Fruit fly (Drosophila melanogaster) whole organism, embryonic: ENCODE results near the gene wapl.

ENCODE experiments used
- Adf1 ChIP-seq: fragments of 200-800 bp; sonication (Bioruptor generic); IDR thresholded peaks from 2 replicates; pipeline ENCODE4 v1.3.6; 2022; ENCODE audit warnings: missing biosample characterization, missing genetic modification characterization
- B-H1 ChIP-seq: fragments of 200-800 bp; sonication (Bioruptor generic); IDR thresholded peaks from 3 replicates; pipeline ENCODE4 v1.3.6; 2022; ENCODE audit warnings: missing biosample characterization, missing genetic modification characterization
- BEAF-32 ChIP-seq: fragments of 200-800 bp; sonication (Bioruptor generic); optimal IDR thresholded peaks from 3 replicates; lab custom pipeline; 2017; ENCODE audit warnings: missing biosample characterization, missing genetic modification characterization, mild to moderate bottlenecking, moderate library complexity, missing genetic modification reagents
- CG10431 ChIP-seq: fragments of 200-800 bp; sonication (Bioruptor generic); optimal IDR thresholded peaks from 3 replicates; lab custom pipeline; 2018; ENCODE audit warnings: missing biosample characterization, mild to moderate bottlenecking, missing genetic modification characterization
- CG12299 ChIP-seq: fragments of 200-800 bp; sonication (Bioruptor generic); optimal IDR thresholded peaks from 2 replicates; lab custom pipeline; 2018; ENCODE audit warnings: missing biosample characterization, mild to moderate bottlenecking, missing genetic modification characterization
- CG12391 ChIP-seq: fragments of 200-800 bp; sonication (Bioruptor generic); optimal IDR thresholded peaks from 3 replicates; lab custom pipeline; 2018; ENCODE audit warnings: missing biosample characterization, mild to moderate bottlenecking, missing genetic modification characterization, moderate library complexity
- CG15269 ChIP-seq: fragments of 200-800 bp; sonication (Bioruptor generic); optimal IDR thresholded peaks from 2 replicates; lab custom pipeline; 2018; ENCODE audit warnings: missing biosample characterization, mild to moderate bottlenecking, missing genetic modification characterization, moderate library complexity
- CG15696 ChIP-seq: fragments of 200-800 bp; sonication (Bioruptor generic); optimal IDR thresholded peaks from 2 replicates; lab custom pipeline; 2019; ENCODE audit warnings: missing biosample characterization, mild to moderate bottlenecking, missing genetic modification characterization, moderate library complexity
- CG1602 ChIP-seq: fragments of 200-800 bp; sonication (Bioruptor generic); optimal IDR thresholded peaks from 3 replicates; lab custom pipeline; 2016; ENCODE audit warnings: missing biosample characterization, missing genetic modification characterization
- CG16813 ChIP-seq: fragments of 200-800 bp; sonication (Bioruptor generic); IDR thresholded peaks from 3 replicates; pipeline ENCODE4 v1.3.6; 2022; ENCODE audit warnings: missing biosample characterization, missing genetic modification characterization; ENCODE audit not compliant: partially characterized antibody
- CG2116 ChIP-seq: fragments of 200-800 bp; sonication (Bioruptor generic); optimal IDR thresholded peaks from 3 replicates; lab custom pipeline; 2018; ENCODE audit warnings: missing biosample characterization, mild to moderate bottlenecking, missing genetic modification characterization
- CG30431 ChIP-seq: fragments of 200-800 bp; sonication (Bioruptor generic); optimal IDR thresholded peaks from 2 replicates; lab custom pipeline; 2017; ENCODE audit warnings: missing biosample characterization, missing genetic modification characterization
- CG31224 ChIP-seq: fragments of 200-800 bp; sonication (Bioruptor generic); IDR thresholded peaks from 2 replicates; pipeline ENCODE4 v1.3.6; 2022; ENCODE audit warnings: missing biosample characterization, missing genetic modification characterization
- CG32767 ChIP-seq: fragments of 200-800 bp; sonication (Bioruptor generic); IDR thresholded peaks from 2 replicates; pipeline ENCODE4 v1.3.6; 2022; ENCODE audit warnings: missing biosample characterization, missing genetic modification characterization
- CG4328 ChIP-seq: fragments of 200-800 bp; sonication (Bioruptor generic); optimal IDR thresholded peaks from 3 replicates; lab custom pipeline; 2017; ENCODE audit warnings: missing biosample characterization, missing genetic modification reagents, missing genetic modification characterization
- CG6765 ChIP-seq: fragments of 200-800 bp; sonication (Bioruptor generic); optimal IDR thresholded peaks from 3 replicates; lab custom pipeline; 2017; ENCODE audit warnings: missing biosample characterization, mild to moderate bottlenecking, missing genetic modification characterization
- CG7745 ChIP-seq: fragments of 200-800 bp; sonication (Bioruptor generic); optimal IDR thresholded peaks from 2 replicates; lab custom pipeline; 2018; ENCODE audit warnings: missing biosample characterization, mild to moderate bottlenecking, missing genetic modification characterization, moderate library complexity
- CG7786 ChIP-seq: fragments of 200-800 bp; sonication (Bioruptor generic); optimal IDR thresholded peaks from 2 replicates; lab custom pipeline; 2016; ENCODE audit warnings: missing biosample characterization, missing genetic modification characterization
- CoRest ChIP-seq: fragments of 200-800 bp; sonication (Bioruptor generic); optimal IDR thresholded peaks from 3 replicates; lab custom pipeline; 2018; ENCODE audit warnings: missing biosample characterization, mild to moderate bottlenecking, missing genetic modification characterization, moderate library complexity
- Dbx ChIP-seq: fragments of 200-800 bp; sonication (Bioruptor generic); IDR thresholded peaks from 3 replicates; pipeline ENCODE4 v1.3.6; 2022; ENCODE audit warnings: missing biosample characterization, missing genetic modification characterization
- Dfd ChIP-seq, 2 experiments: fragments of >200 bp; optimal IDR thresholded peaks; 2 replicates each; lab custom pipeline; 2017; ENCODE audit warnings: missing biosample characterization in 2 of 2, missing genetic modification characterization in 2 of 2
- Doc3 ChIP-seq: fragments of 200-800 bp; sonication (Bioruptor generic); IDR thresholded peaks from 3 replicates; pipeline ENCODE4 v1.3.6; 2022; ENCODE audit warnings: missing biosample characterization, missing genetic modification characterization; ENCODE audit not compliant: partially characterized antibody
- Ets97D ChIP-seq: fragments of 200-800 bp; sonication (Bioruptor generic); optimal IDR thresholded peaks from 3 replicates; lab custom pipeline; 2016; ENCODE audit warnings: missing biosample characterization, missing genetic modification characterization
- Fer1 ChIP-seq: fragments of 200-800 bp; sonication (Bioruptor generic); optimal IDR thresholded peaks from 2 replicates; lab custom pipeline; 2017; ENCODE audit warnings: missing biosample characterization, mild to moderate bottlenecking, missing genetic modification characterization
- Gug ChIP-seq: fragments of 200-800 bp; sonication (Bioruptor generic); IDR thresholded peaks from 4 replicates; pipeline ENCODE4 v1.3.6; 2022; ENCODE audit warnings: missing biosample characterization, missing genetic modification characterization
- Hmx ChIP-seq: fragments of 200-800 bp; sonication (Bioruptor generic); optimal IDR thresholded peaks from 2 replicates; lab custom pipeline; 2016; ENCODE audit warnings: missing biosample characterization, missing genetic modification characterization
- Hr39 ChIP-seq: fragments of >200 bp; optimal IDR thresholded peaks from 2 replicates; lab custom pipeline; 2017
- NC2β ChIP-seq: fragments of 200-800 bp; sonication (Bioruptor generic); optimal IDR thresholded peaks from 2 replicates; lab custom pipeline; 2016; ENCODE audit warnings: missing biosample characterization, missing genetic modification characterization
- Oli ChIP-seq: fragments of 200-800 bp; sonication (Bioruptor generic); optimal IDR thresholded peaks from 2 replicates; lab custom pipeline; 2018; ENCODE audit warnings: missing biosample characterization, mild to moderate bottlenecking, missing genetic modification characterization, moderate library complexity
- Poxn ChIP-seq: fragments of 200-800 bp; sonication (Bioruptor generic); IDR thresholded peaks from 2 replicates; pipeline ENCODE4 v1.3.6; 2022; ENCODE audit warnings: missing biosample characterization, missing genetic modification characterization
- Sry-β ChIP-seq: fragments of 200-800 bp; sonication (Bioruptor generic); optimal IDR thresholded peaks from 2 replicates; lab custom pipeline; 2018; ENCODE audit warnings: missing biosample characterization, mild to moderate bottlenecking, missing genetic modification characterization, moderate library complexity
- Usf ChIP-seq: fragments of 200-800 bp; sonication (Bioruptor generic); optimal IDR thresholded peaks from 2 replicates; lab custom pipeline; 2017; ENCODE audit warnings: missing genotype, missing biosample characterization, missing genetic modification characterization
- cas ChIP-seq: fragments of 200-800 bp; sonication (Bioruptor generic); IDR thresholded peaks from 2 replicates; pipeline ENCODE4 v1.3.6; 2022; ENCODE audit warnings: missing biosample characterization, missing genetic modification characterization
- caup ChIP-seq: fragments of 200-800 bp; sonication (Bioruptor generic); optimal IDR thresholded peaks from 3 replicates; lab custom pipeline; 2017; ENCODE audit warnings: missing biosample characterization, mild to moderate bottlenecking, missing genetic modification characterization, moderate library complexity; ENCODE audit not compliant: severe bottlenecking
- chinmo ChIP-seq: fragments of 200-800 bp; sonication (Bioruptor generic); IDR thresholded peaks from 4 replicates; pipeline ENCODE4 v1.3.6; 2022; ENCODE audit warnings: missing biosample characterization, missing genetic modification characterization; ENCODE audit not compliant: partially characterized antibody
- gfzf ChIP-seq: fragments of 200-800 bp; sonication (Bioruptor generic); optimal IDR thresholded peaks from 2 replicates; lab custom pipeline; 2016; ENCODE audit warnings: missing biosample characterization, mild to moderate bottlenecking, missing genetic modification characterization, moderate library complexity
- h ChIP-seq: fragments of >200 bp; optimal IDR thresholded peaks from 2 replicates; lab custom pipeline; 2017
- hbn ChIP-seq: fragments of 200-800 bp; sonication (Bioruptor generic); IDR thresholded peaks from 2 replicates; pipeline ENCODE4 v1.3.6; 2022; ENCODE audit warnings: missing biosample characterization, missing genetic modification characterization; ENCODE audit not compliant: partially characterized antibody
- insv ChIP-seq, 2 experiments: fragments of 200-800 bp; sonication (Bioruptor generic); optimal IDR thresholded peaks; 3 replicates each; lab custom pipeline; 2016 to 2018; ENCODE audit warnings: missing biosample characterization in 2 of 2, missing genetic modification characterization in 2 of 2
- lbe ChIP-seq: fragments of 200-800 bp; sonication (Bioruptor generic); optimal IDR thresholded peaks from 2 replicates; lab custom pipeline; 2016; ENCODE audit warnings: missing biosample characterization, mild to moderate bottlenecking, missing genetic modification characterization
- lmd ChIP-seq: fragments of 200-800 bp; sonication (Bioruptor generic); IDR thresholded peaks from 2 replicates; pipeline ENCODE4 v1.3.6; 2022; ENCODE audit warnings: missing biosample characterization, missing genetic modification characterization
- p53 ChIP-seq: fragments of 200-800 bp; sonication (Bioruptor generic); optimal IDR thresholded peaks from 2 replicates; lab custom pipeline; 2016; ENCODE audit warnings: missing biosample characterization, missing genetic modification characterization
- pb ChIP-seq: fragments of 200-800 bp; sonication (Bioruptor generic); optimal IDR thresholded peaks from 3 replicates; lab custom pipeline; 2016; ENCODE audit warnings: missing biosample characterization, missing genetic modification characterization
- prd ChIP-seq, 3 experiments: fragments of >200 bp in 2 of 3; fragments of 200-800 bp in 1 of 3; sonication (Bioruptor generic) in 1 of 3; optimal IDR thresholded peaks in 2 of 3; IDR thresholded peaks in 1 of 3; 2 replicates in 2 of 3; 3 replicates in 1 of 3; pipeline versions ENCODE4 v1.3.6 to Lab custom; 2017 to 2022; ENCODE audit warnings: missing biosample characterization in 1 of 3, missing genetic modification characterization in 1 of 3
- pzg ChIP-seq: fragments of 200-800 bp; sonication (Bioruptor generic); optimal IDR thresholded peaks from 3 replicates; lab custom pipeline; 2018; ENCODE audit warnings: missing biosample characterization, mild to moderate bottlenecking, missing genetic modification characterization, moderate library complexity
- ranshi ChIP-seq: fragments of 200-800 bp; sonication (Bioruptor generic); IDR thresholded peaks from 2 replicates; pipeline ENCODE4 v1.3.6; 2022; ENCODE audit warnings: missing biosample characterization, missing genetic modification characterization
- tap ChIP-seq: fragments of 200-800 bp; optimal IDR thresholded peaks from 3 replicates; lab custom pipeline; 2019; ENCODE audit warnings: missing biosample characterization, mild to moderate bottlenecking, missing genetic modification characterization, moderate library complexity
- tgo ChIP-seq: fragments of 200-800 bp; sonication (Bioruptor generic); IDR thresholded peaks from 3 replicates; pipeline ENCODE4 v1.3.6; 2022; ENCODE audit warnings: missing biosample characterization, missing genetic modification characterization
- unpg ChIP-seq: fragments of 200-800 bp; sonication (Bioruptor generic); optimal IDR thresholded peaks from 3 replicates; lab custom pipeline; 2018; ENCODE audit warnings: missing biosample characterization, mild to moderate bottlenecking, missing genetic modification characterization, moderate library complexity

Gene wapl

dm6 chrX:2155868-2156267 is 2.9 kb downstream of the wapl start (continued):
- no peak for TF ChIP-seq insv (GFP tag; optimal IDR thresholded peaks at IDR 0.05; lab: Kevin White, UChicago)
- no peak for TF ChIP-seq Hr39
- TF ChIP-seq cas (GFP tag; lab: Robert Waterston, UW), result no peak
- TF ChIP-seq Adf1 (GFP tag; lab: Robert Waterston, UW), result peak; percentile 60; the same call in 1 of the 2 replicates
- TF ChIP-seq Hmx (GFP tag; lab: Kevin White, UChicago), result no peak
- TF ChIP-seq CG31224, result no peak
- peak; percentile 18 for TF ChIP-seq Fer1 (GFP tag; lab: Kevin White, UChicago)
- TF ChIP-seq CG12299 (tag; lab: Kevin White, UChicago), result no peak
- TF ChIP-seq Ets97D (GFP tag; lab: Kevin White, UChicago), result no peak
- TF ChIP-seq CG7786 (GFP tag; lab: Kevin White, UChicago), result no peak
- TF ChIP-seq NC2β (GFP tag; lab: Kevin White, UChicago), result no peak
- no peak for TF ChIP-seq gfzf
- no peak for TF ChIP-seq unpg (GFP tag; lab: Kevin White, UChicago)
- no peak for TF ChIP-seq Oli (tag; lab: Kevin White, UChicago)
- TF ChIP-seq CG10431 (GFP tag; lab: Kevin White, UChicago), result peak; percentile 99
- no peak for TF ChIP-seq CG16813
- TF ChIP-seq h (lab: Kevin White, UChicago), result no peak
- no peak for TF ChIP-seq Usf (GFP tag; lab: Kevin White, UChicago)
- TF ChIP-seq Doc3 (GFP tag; lab: Robert Waterston, UW), result no peak
- no peak for TF ChIP-seq Poxn (GFP tag; lab: Robert Waterston, UW)
- TF ChIP-seq lbe, result no peak
- peak; percentile 21 for TF ChIP-seq pzg (GFP tag; lab: Kevin White, UChicago)
- TF ChIP-seq hbn (GFP tag; lab: Robert Waterston, UW), result no peak
- TF ChIP-seq ranshi (GFP tag; lab: Robert Waterston, UW), result no peak; the same call in 1 of the 2 replicates
- TF ChIP-seq Dfd (GFP tag; optimal IDR thresholded peaks at IDR 0.05; lab: Kevin White, UChicago), result no peak
- TF ChIP-seq CG15696, result no peak
- TF ChIP-seq CG32767 (GFP tag; lab: Robert Waterston, UW), result no peak
- TF ChIP-seq CG2116 (GFP tag; lab: Kevin White, UChicago), result no peak
- no peak for TF ChIP-seq prd (optimal IDR thresholded peaks at IDR 0.05; lab: Kevin White, UChicago)
- no peak for TF ChIP-seq prd (GFP tag; IDR thresholded peaks at IDR 0.05; lab: Robert Waterston, UW)
- no peak for TF ChIP-seq lmd (GFP tag; lab: Robert Waterston, UW)
- TF ChIP-seq Sry-β (GFP tag; lab: Kevin White, UChicago), result no peak
- no peak for TF ChIP-seq p53 (GFP tag; lab: Kevin White, UChicago)
- peak; percentile 18 for TF ChIP-seq CoRest (tag; lab: Kevin White, UChicago)
- TF ChIP-seq BEAF-32, result no peak
- no peak for TF ChIP-seq Dbx
- no peak for TF ChIP-seq chinmo (GFP tag; lab: Robert Waterston, UW)
- no peak for TF ChIP-seq B-H1
- no peak for TF ChIP-seq CG4328
- no peak for TF ChIP-seq CG12391
- no peak for TF ChIP-seq caup (GFP tag; lab: Kevin White, UChicago)
- TF ChIP-seq tgo, result no peak
- no peak for TF ChIP-seq CG1602
- no peak for TF ChIP-seq CG7745
- TF ChIP-seq CG6765 (GFP tag; lab: Kevin White, UChicago), result no peak
- TF ChIP-seq tap (tag; lab: Kevin White, UChicago), result no peak
- no peak for TF ChIP-seq CG30431
- TF ChIP-seq CG15269 (tag; lab: Kevin White, UChicago), result no peak
- no peak for TF ChIP-seq Gug (GFP tag; lab: Robert Waterston, UW)
- no peak for TF ChIP-seq pb
